Worm (Caenorhabditis elegans) whole organism, young adult: ENCODE results near the gene K02E11.3.

Source experiments
- F37B4.10 ChIP-seq: fragments of 200-800 bp; sonication (Bioruptor generic); IDR thresholded peaks from 2 replicates; pipeline ENCODE4 v1.3.6; 2022; ENCODE audit warnings: missing genetic modification characterization, missing compliant biosample characterization
- chd-7 ChIP-seq: sonication (generic microtip); optimal IDR thresholded peaks from 2 replicates; lab custom pipeline; 2016; ENCODE audit warnings: mild to moderate bottlenecking, missing genetic modification characterization, moderate library complexity, missing compliant biosample characterization
- nfya-2 ChIP-seq: fragments of 200-800 bp; sonication (Bioruptor generic); IDR thresholded peaks from 2 replicates; pipeline ENCODE4 v1.3.6; 2022; ENCODE audit warnings: missing genetic modification reagents, missing genetic modification characterization, missing compliant biosample characterization
- unc-62 ChIP-seq: fragments of 150-350 bp; optimal IDR thresholded peaks from 2 replicates; lab custom pipeline; 2014; ENCODE audit warnings: missing biosample characterization, missing genetic modification reagents, missing genetic modification characterization

- no peak for TF ChIP-seq unc-62 (GFP tag; lab: Kevin White, UChicago)
- TF ChIP-seq F37B4.10 (GFP tag; lab: Robert Waterston, UW) = no peak
- TF ChIP-seq chd-7 (tag; lab: Kevin White, UChicago) = no peak
- no peak for TF ChIP-seq nfya-2 (GFP tag; lab: Robert Waterston, UW)
These were observed 42.7 kb upstream of the K02E11.3 start, which contains the start of gene F14D7.1 for ce11 chrV:14289363-14289762.
